Worm (Caenorhabditis elegans): ENCODE measurements around the gene Y46D2A.2.

The Y46D2A.2 gene

ce11 chrII:3287073-3287472 lies 36.0 kb downstream of the Y46D2A.2 start, which contains the start of gene sri-63:
TSS of gene sri-63 (plus strand) at chrII:3287373.
- TF ChIP-seq dao-5 (tag; optimal IDR thresholded peaks at IDR 0.05): no peak
- no peak for TF ChIP-seq him-1 (tag; optimal IDR thresholded peaks at IDR 0.05)
- no peak for TF ChIP-seq W03F9.2 (tag; optimal IDR thresholded peaks at IDR 0.05)

DNA sequence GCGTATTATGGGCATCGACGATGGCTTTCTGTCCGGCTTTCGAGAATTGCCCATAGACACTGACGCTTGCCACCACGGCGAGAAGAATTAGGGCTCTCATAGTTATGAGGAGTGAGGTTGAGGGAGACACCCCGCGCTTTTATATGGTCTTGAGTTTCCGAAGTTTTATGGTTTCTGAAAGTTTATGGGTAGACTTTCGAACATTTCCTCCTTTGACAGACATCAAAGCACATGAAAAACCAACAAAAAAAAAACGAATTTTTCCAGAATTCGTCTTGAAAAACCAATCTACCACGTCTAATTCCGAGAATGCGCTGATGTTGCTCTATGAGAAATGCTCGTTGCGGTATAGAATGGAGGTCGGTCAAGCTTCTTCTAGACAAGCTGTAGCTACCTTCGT lies 38.5 kb downstream of the Y46D2A.2 start, which contains the start of gene scl-15:
Gene scl-15 (minus strand): TSS at position 101 of the 400 bp plus-strand sequence.
- no peak for TF ChIP-seq dao-5 (tag; optimal IDR thresholded peaks at IDR 0.05)
- no peak for TF ChIP-seq him-1 (tag; optimal IDR thresholded peaks at IDR 0.05)
- TF ChIP-seq W03F9.2 (tag; optimal IDR thresholded peaks at IDR 0.05): no peak

DNA sequence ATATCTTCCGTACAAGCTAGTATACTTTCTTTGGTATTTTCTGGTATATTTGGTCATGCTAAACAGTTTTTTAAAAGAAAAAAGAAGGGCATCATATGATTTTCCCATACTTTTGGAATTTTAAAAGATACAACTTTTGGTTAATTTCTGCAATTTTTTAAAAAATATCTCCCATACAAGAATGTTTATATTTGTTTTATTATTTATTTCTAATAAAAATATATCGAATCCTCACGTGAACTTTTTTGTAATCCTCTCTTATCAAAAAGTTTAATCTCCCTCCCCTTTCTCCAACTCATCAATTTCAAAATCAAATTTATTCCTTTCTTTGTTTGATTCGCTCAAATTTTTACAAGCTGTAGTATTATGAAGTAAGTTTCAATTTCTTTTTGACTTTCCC lies 40.7 kb downstream of the Y46D2A.2 start, which contains the start of gene nep-13:
Gene nep-13 (plus strand): TSS at position 301 of the 400 bp plus-strand sequence.
- TF ChIP-seq W03F9.2 (tag; optimal IDR thresholded peaks at IDR 0.05): no peak

DNA sequence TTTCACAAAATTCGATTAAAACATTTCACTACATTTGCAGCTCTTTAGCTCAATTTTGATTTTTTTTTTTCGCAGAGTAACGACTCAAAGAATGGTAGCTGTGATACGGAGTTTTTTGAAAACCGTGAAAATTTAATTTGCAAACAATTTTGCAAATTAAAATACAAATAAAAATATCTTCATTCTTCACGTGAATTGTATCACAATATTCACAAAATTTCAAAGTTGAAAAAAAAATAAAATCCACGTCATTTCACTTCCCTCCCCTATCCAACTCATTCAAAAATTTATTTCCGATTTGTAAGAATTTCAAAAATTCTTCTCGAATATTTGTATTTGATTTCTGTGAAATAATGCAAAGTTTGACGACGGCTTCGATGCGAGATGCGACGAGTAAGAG lies 44.4 kb downstream of the Y46D2A.2 start, which contains the start of gene wht-4:
Gene wht-4 (plus strand): TSS at position 301 of the 400 bp plus-strand sequence.
- TF ChIP-seq dao-5 (tag; optimal IDR thresholded peaks at IDR 0.05): no peak
- no peak for TF ChIP-seq him-1 (tag; optimal IDR thresholded peaks at IDR 0.05)
- no peak for TF ChIP-seq W03F9.2 (tag; optimal IDR thresholded peaks at IDR 0.05)

- TF ChIP-seq him-1 (tag; optimal IDR thresholded peaks at IDR 0.05) (no peak), W03F9.2 (tag; optimal IDR thresholded peaks at IDR 0.05) (no peak), dao-5 (tag; optimal IDR thresholded peaks at IDR 0.05) (no peak)
These were observed 45.4 kb downstream of the Y46D2A.2 start, which contains the start of gene F02E11.4 for ce11 chrII:3277686-3278085. TSS of gene F02E11.4 (minus strand) at chrII:3277786.

ce11 chrII:3274923-3275322 lies 48.2 kb downstream of the Y46D2A.2 start, which contains the start of gene F02E11.3:
TSS of gene F02E11.3 (minus strand) at chrII:3275023.
- TF ChIP-seq him-1 (tag; optimal IDR thresholded peaks at IDR 0.05) (no peak), dao-5 (tag; optimal IDR thresholded peaks at IDR 0.05) (no peak), W03F9.2 (tag; optimal IDR thresholded peaks at IDR 0.05) (no peak)

Measured in whole organism, L4/young adult.